Fruit fly (Drosophila melanogaster): ENCODE results near the gene RpL30.

Gene RpL30

dm6 chr2L:19026491-19027197, 17.5 kb upstream of the RpL30 start (continued):
- TF ChIP-seq CG10147 (GFP tag; optimal IDR thresholded peaks at IDR 0.05): peak; percentile 76
- TF ChIP-seq Stat92E (GFP tag; optimal IDR thresholded peaks at IDR 0.05): no peak
- no peak for TF ChIP-seq ase (GFP tag; IDR thresholded peaks at IDR 0.05)
- TF ChIP-seq CG15269 (tag; optimal IDR thresholded peaks at IDR 0.05): peak; percentile 65
- peak; percentile 57 for TF ChIP-seq Oli (tag; optimal IDR thresholded peaks at IDR 0.05)
- TF ChIP-seq B-H1 (GFP tag; IDR thresholded peaks at IDR 0.05): no peak
- no peak for TF ChIP-seq CG7271 (tag; optimal IDR thresholded peaks at IDR 0.05)
- TF ChIP-seq CG4424 (GFP tag; optimal IDR thresholded peaks at IDR 0.05): peak; percentile 27
- no peak for TF ChIP-seq HLHmδ (GFP tag; optimal IDR thresholded peaks at IDR 0.05)
- TF ChIP-seq CG10462 (GFP tag; optimal IDR thresholded peaks at IDR 0.05): no peak
- TF ChIP-seq Jarid2 (GFP tag; optimal IDR thresholded peaks at IDR 0.05): peak; percentile 28
- no peak for TF ChIP-seq mld (GFP tag; IDR thresholded peaks at IDR 0.05; ENCODE audit: partially characterized antibody)
- no peak for TF ChIP-seq bowl (GFP tag; IDR thresholded peaks at IDR 0.05)
- TF ChIP-seq Ets65A (GFP tag): peak; percentile 81
- no peak for TF ChIP-seq Lpt (GFP tag; optimal IDR thresholded peaks at IDR 0.05)
- peak; percentile 45 for TF ChIP-seq zfh2 (GFP tag; optimal IDR thresholded peaks at IDR 0.05)
- TF ChIP-seq CG7786 (GFP tag; optimal IDR thresholded peaks at IDR 0.05): no peak
- TF ChIP-seq exex (tag; optimal IDR thresholded peaks at IDR 0.05): peak; percentile 33
- no peak for TF ChIP-seq CG5245 (GFP tag; optimal IDR thresholded peaks at IDR 0.05)
- TF ChIP-seq ranshi (GFP tag; IDR thresholded peaks at IDR 0.05): peak; percentile 38; the same call in 1 of the 2 replicates
- no peak for TF ChIP-seq CG1647 (GFP tag; optimal IDR thresholded peaks at IDR 0.05)
- TF ChIP-seq Fer2 (tag; optimal IDR thresholded peaks at IDR 0.05): peak; percentile 33
- no peak for TF ChIP-seq en (GFP tag; optimal IDR thresholded peaks at IDR 0.05)
- TF ChIP-seq HLH54F (GFP tag; optimal IDR thresholded peaks at IDR 0.05): peak; percentile 52
- TF ChIP-seq ATbp (GFP tag; optimal IDR thresholded peaks at IDR 0.05): peak; percentile 48
- no peak for TF ChIP-seq H15 (GFP tag; IDR thresholded peaks at IDR 0.05)
- TF ChIP-seq HmgZ (tag; optimal IDR thresholded peaks at IDR 0.05): peak; percentile 51
- TF ChIP-seq CG7963 (GFP tag; IDR thresholded peaks at IDR 0.05; ENCODE audit: partially characterized antibody): no peak
- no peak for TF ChIP-seq CG8290 (GFP tag; optimal IDR thresholded peaks at IDR 0.05)
- TF ChIP-seq CG8290 (tag; optimal IDR thresholded peaks at IDR 0.05): peak in 1 of 2 experiments; percentile 52
- TF ChIP-seq CG2199 (GFP tag; IDR thresholded peaks at IDR 0.05): no peak
- TF ChIP-seq ara (GFP tag; IDR thresholded peaks at IDR 0.05): no peak
- peak; percentile 77 for TF ChIP-seq CG13296 (GFP tag; optimal IDR thresholded peaks at IDR 0.05)
- peak; percentile 45 for TF ChIP-seq nau (GFP tag; optimal IDR thresholded peaks at IDR 0.05)
- TF ChIP-seq CG10321 (GFP tag; IDR thresholded peaks at IDR 0.05): no peak
- TF ChIP-seq CG5953 (GFP tag; IDR thresholded peaks at IDR 0.05): no peak
- TF ChIP-seq Sox102F (GFP tag; optimal IDR thresholded peaks at IDR 0.05): peak; percentile 55
- no peak for TF ChIP-seq rib (GFP tag; IDR thresholded peaks at IDR 0.05)
- no peak for TF ChIP-seq Taf1 (GFP tag; IDR thresholded peaks at IDR 0.05)
- peak; percentile 22 for TF ChIP-seq CG9817 (tag; optimal IDR thresholded peaks at IDR 0.05)
- TF ChIP-seq inv (GFP tag; IDR thresholded peaks at IDR 0.05; ENCODE audit: partially characterized antibody): no peak
- TF ChIP-seq Fer1 (GFP tag; optimal IDR thresholded peaks at IDR 0.05): peak; percentile 89
- TF ChIP-seq Eip74EF (GFP tag; optimal IDR thresholded peaks at IDR 0.05): peak in 1 of 2 experiments; percentile 28
- TF ChIP-seq dimm (GFP tag; IDR thresholded peaks at IDR 0.05): no peak
- TF ChIP-seq CG14667 (GFP tag; IDR thresholded peaks at IDR 0.05): no peak
- no peak for TF ChIP-seq aop (GFP tag; IDR thresholded peaks at IDR 0.05)
- TF ChIP-seq phol (tag; optimal IDR thresholded peaks at IDR 0.05): peak; percentile 56
- no peak for TF ChIP-seq CG8478 (optimal IDR thresholded peaks at IDR 0.05)
- no peak for TF ChIP-seq C15 (GFP tag; IDR thresholded peaks at IDR 0.05)
- peak; percentile 76 for TF ChIP-seq row (GFP tag; IDR thresholded peaks at IDR 0.05)
- peak; percentile 23 for TF ChIP-seq Chrac-16 (GFP tag; optimal IDR thresholded peaks at IDR 0.05)

All from whole organism, embryonic.